Fruit fly (Drosophila melanogaster) whole organism, embryonic: ENCODE results near the gene lwr.

Source experiments
- B-H2 ChIP-seq: fragments of 200-800 bp; sonication (Bioruptor generic); optimal IDR thresholded peaks from 2 replicates; lab custom pipeline; 2018; ENCODE audit warnings: missing biosample characterization, mild to moderate bottlenecking, missing genetic modification characterization
- Blimp-1 ChIP-seq: fragments of 200-800 bp; sonication (Bioruptor generic); optimal IDR thresholded peaks from 3 replicates; lab custom pipeline; 2018; ENCODE audit warnings: missing biosample characterization, missing genetic modification characterization, mild to moderate bottlenecking, moderate library complexity, missing genetic modification reagents
- CG1024 ChIP-seq: fragments of 200-800 bp; sonication (Bioruptor generic); IDR thresholded peaks from 2 replicates; pipeline ENCODE4 v1.3.6; 2022; ENCODE audit warnings: missing biosample characterization, missing genetic modification characterization
- CG11696 ChIP-seq: fragments of 200-800 bp; sonication (Bioruptor generic); IDR thresholded peaks from 2 replicates; pipeline ENCODE4 v1.3.6; 2022; ENCODE audit warnings: missing biosample characterization, missing genetic modification characterization
- CG12391 ChIP-seq: fragments of 200-800 bp; sonication (Bioruptor generic); optimal IDR thresholded peaks from 3 replicates; lab custom pipeline; 2018; ENCODE audit warnings: missing biosample characterization, mild to moderate bottlenecking, missing genetic modification characterization, moderate library complexity
- CG15479 ChIP-seq: fragments of 200-800 bp; sonication (Bioruptor generic); optimal IDR thresholded peaks from 3 replicates; lab custom pipeline; 2019; ENCODE audit warnings: missing biosample characterization, mild to moderate bottlenecking, missing genetic modification characterization, moderate library complexity
- CG17802 ChIP-seq: fragments of 200-800 bp; sonication (Bioruptor generic); optimal IDR thresholded peaks from 2 replicates; lab custom pipeline; 2018; ENCODE audit warnings: missing biosample characterization, mild to moderate bottlenecking, missing genetic modification characterization, moderate library complexity
- CG18476 ChIP-seq: fragments of 200-800 bp; sonication (Bioruptor generic); optimal IDR thresholded peaks from 2 replicates; lab custom pipeline; 2016; ENCODE audit warnings: missing biosample characterization, mild to moderate bottlenecking, missing genetic modification characterization
- CG18764 ChIP-seq: fragments of 200-800 bp; sonication (Bioruptor generic); optimal IDR thresholded peaks from 3 replicates; lab custom pipeline; 2016; ENCODE audit warnings: missing biosample characterization, missing genetic modification characterization
- CG32532 ChIP-seq: fragments of 200-800 bp; sonication (Bioruptor generic); IDR thresholded peaks from 2 replicates; pipeline ENCODE4 v1.3.6; 2022; ENCODE audit warnings: missing biosample characterization, missing genetic modification characterization
- CG33213 ChIP-seq: fragments of 200-800 bp; sonication (Bioruptor generic); optimal IDR thresholded peaks from 3 replicates; lab custom pipeline; 2016; ENCODE audit warnings: missing biosample characterization, missing genetic modification characterization
- CG6254 ChIP-seq: fragments of 200-800 bp; sonication (Bioruptor generic); optimal IDR thresholded peaks from 3 replicates; lab custom pipeline; 2017; ENCODE audit warnings: mild to moderate bottlenecking, missing biosample characterization, missing genetic modification reagents, missing genetic modification characterization
- CG6689 ChIP-seq: fragments of 200-800 bp; sonication (Bioruptor generic); IDR thresholded peaks from 2 replicates; pipeline ENCODE4 v1.3.6; 2022; ENCODE audit warnings: missing biosample characterization, missing genetic modification characterization
- CG7271 ChIP-seq: fragments of 200-800 bp; sonication (Bioruptor generic); optimal IDR thresholded peaks from 2 replicates; lab custom pipeline; 2018; ENCODE audit warnings: missing biosample characterization, mild to moderate bottlenecking, missing genetic modification characterization, moderate library complexity
- CG8359 ChIP-seq: fragments of 200-800 bp; sonication (Bioruptor generic); optimal IDR thresholded peaks from 2 replicates; lab custom pipeline; 2017; ENCODE audit warnings: missing biosample characterization, mild to moderate bottlenecking, missing genetic modification characterization, borderline replicate concordance
- CG9797 ChIP-seq: fragments of 200-800 bp; sonication (Bioruptor generic); optimal IDR thresholded peaks from 3 replicates; lab custom pipeline; 2018; ENCODE audit warnings: missing biosample characterization, mild to moderate bottlenecking, missing genetic modification characterization
- D19A ChIP-seq: fragments of 200-800 bp; optimal IDR thresholded peaks from 3 replicates; lab custom pipeline; 2019; ENCODE audit warnings: missing biosample characterization, mild to moderate bottlenecking, missing genetic modification characterization, moderate library complexity
- Fer1 ChIP-seq: fragments of 200-800 bp; sonication (Bioruptor generic); optimal IDR thresholded peaks from 2 replicates; lab custom pipeline; 2017; ENCODE audit warnings: missing biosample characterization, mild to moderate bottlenecking, missing genetic modification characterization
- Gsc ChIP-seq: fragments of 200-800 bp; sonication (Bioruptor generic); IDR thresholded peaks from 2 replicates; pipeline ENCODE4 v1.3.6; 2022; ENCODE audit warnings: missing biosample characterization, missing genetic modification characterization
- Med ChIP-seq: fragments of 200-800 bp; sonication (Bioruptor generic); peaks from one replicate; lab custom pipeline; 2016; ENCODE audit warnings: missing biosample characterization, missing genetic modification characterization, mild to moderate bottlenecking, inconsistent platforms, moderate library complexity
- Side ChIP-seq: fragments of 200-800 bp; sonication (Bioruptor generic); optimal IDR thresholded peaks from 2 replicates; lab custom pipeline; 2016; ENCODE audit warnings: missing biosample characterization, missing genetic modification characterization
- YL-1 ChIP-seq: fragments of 200-800 bp; sonication (Bioruptor generic); optimal IDR thresholded peaks from 3 replicates; lab custom pipeline; 2017; ENCODE audit warnings: missing biosample characterization, mild to moderate bottlenecking, missing genetic modification characterization
- bab2 ChIP-seq: fragments of 200-800 bp; sonication (Bioruptor generic); optimal IDR thresholded peaks from 2 replicates; lab custom pipeline; 2016; ENCODE audit warnings: missing biosample characterization, missing genetic modification characterization
- bigmax ChIP-seq: fragments of 200-800 bp; sonication (Bioruptor generic); optimal IDR thresholded peaks from 2 replicates; lab custom pipeline; 2018; ENCODE audit warnings: missing biosample characterization, mild to moderate bottlenecking, missing genetic modification characterization
- cad ChIP-seq: fragments of >200 bp; optimal IDR thresholded peaks from 2 replicates; lab custom pipeline; 2017; ENCODE audit warnings: missing biosample characterization, missing genetic modification characterization
- cg ChIP-seq: fragments of 200-800 bp; sonication (Bioruptor generic); optimal IDR thresholded peaks from 3 replicates; lab custom pipeline; 2019; ENCODE audit warnings: missing biosample characterization, mild to moderate bottlenecking, missing genetic modification characterization, moderate library complexity
- ci ChIP-seq: fragments of 200-800 bp; sonication (Bioruptor generic); IDR thresholded peaks from 3 replicates; pipeline ENCODE4 v1.3.6; 2022; ENCODE audit warnings: missing biosample characterization, missing genetic modification characterization
- dysf ChIP-seq: fragments of 200-800 bp; sonication (Bioruptor generic); IDR thresholded peaks from 3 replicates; pipeline ENCODE4 v1.3.6; 2022; ENCODE audit warnings: missing biosample characterization, missing genetic modification characterization
- fru ChIP-seq: fragments of >200 bp; optimal IDR thresholded peaks from 2 replicates; lab custom pipeline; 2017
- fu2 ChIP-seq: fragments of 200-800 bp; sonication (Bioruptor generic); optimal IDR thresholded peaks from 2 replicates; lab custom pipeline; 2016; ENCODE audit warnings: missing biosample characterization, missing genetic modification characterization
- grn ChIP-seq: fragments of 200-800 bp; sonication (Bioruptor generic); optimal IDR thresholded peaks from 3 replicates; lab custom pipeline; 2017; ENCODE audit warnings: missing biosample characterization, missing genetic modification characterization
- ham ChIP-seq: fragments of 200-800 bp; sonication (Bioruptor generic); IDR thresholded peaks from 2 replicates; pipeline ENCODE4 v1.3.6; 2022; ENCODE audit warnings: missing biosample characterization, missing genetic modification characterization
- hbn ChIP-seq: fragments of 200-800 bp; sonication (Bioruptor generic); IDR thresholded peaks from 2 replicates; pipeline ENCODE4 v1.3.6; 2022; ENCODE audit warnings: missing biosample characterization, missing genetic modification characterization; ENCODE audit not compliant: partially characterized antibody
- her ChIP-seq: fragments of 200-800 bp; sonication (Bioruptor generic); optimal IDR thresholded peaks from 2 replicates; lab custom pipeline; 2016; ENCODE audit warnings: missing biosample characterization, missing genetic modification characterization
- lilli ChIP-seq: fragments of 200-800 bp; sonication (Bioruptor generic); optimal IDR thresholded peaks from 3 replicates; lab custom pipeline; 2016; ENCODE audit warnings: missing biosample characterization, missing genetic modification characterization
- odd ChIP-seq: fragments of 200-800 bp; sonication (Bioruptor generic); optimal IDR thresholded peaks from 2 replicates; lab custom pipeline; 2017; ENCODE audit warnings: missing biosample characterization, mild to moderate bottlenecking, missing genetic modification characterization
- pb ChIP-seq: fragments of 200-800 bp; sonication (Bioruptor generic); optimal IDR thresholded peaks from 3 replicates; lab custom pipeline; 2016; ENCODE audit warnings: missing biosample characterization, missing genetic modification characterization
- pnt ChIP-seq: fragments of 200-800 bp; sonication (Bioruptor generic); optimal IDR thresholded peaks from 3 replicates; lab custom pipeline; 2016; ENCODE audit warnings: missing biosample characterization, missing genetic modification characterization
- tgo ChIP-seq: fragments of 200-800 bp; sonication (Bioruptor generic); IDR thresholded peaks from 3 replicates; pipeline ENCODE4 v1.3.6; 2022; ENCODE audit warnings: missing biosample characterization, missing genetic modification characterization
- tll ChIP-seq, 2 experiments: fragments of 200-800 bp in 1 of 2; fragments of >200 bp in 1 of 2; sonication (Bioruptor generic) in 1 of 2; optimal IDR thresholded peaks; 2 replicates each; lab custom pipeline; 2017 to 2019; ENCODE audit warnings: missing biosample characterization in 2 of 2, missing genetic modification characterization in 2 of 2, mild to moderate bottlenecking in 1 of 2, moderate library complexity in 1 of 2
- tna ChIP-seq: fragments of 200-800 bp; sonication (Bioruptor generic); IDR thresholded peaks from 2 replicates; pipeline ENCODE4 v1.3.6; 2022; ENCODE audit warnings: missing biosample characterization, missing genetic modification characterization; ENCODE audit not compliant: partially characterized antibody
- trh ChIP-seq: fragments of 200-800 bp; sonication (Bioruptor generic); optimal IDR thresholded peaks from 2 replicates; lab custom pipeline; 2016; ENCODE audit warnings: missing biosample characterization, missing genetic modification characterization
- wdn ChIP-seq: fragments of 200-800 bp; sonication (Bioruptor generic); IDR thresholded peaks from 2 replicates; pipeline ENCODE4 v1.3.6; 2022; ENCODE audit warnings: missing biosample characterization, missing genetic modification characterization
- zen ChIP-seq: fragments of 200-800 bp; sonication (Bioruptor generic); optimal IDR thresholded peaks from 3 replicates; lab custom pipeline; 2018; ENCODE audit warnings: missing biosample characterization, mild to moderate bottlenecking, missing genetic modification characterization, moderate library complexity
- zfh2 ChIP-seq: fragments of 200-800 bp; sonication (Bioruptor generic); optimal IDR thresholded peaks from 2 replicates; lab custom pipeline; 2016; ENCODE audit warnings: missing biosample characterization, missing genetic modification characterization

The lwr gene

DNA sequence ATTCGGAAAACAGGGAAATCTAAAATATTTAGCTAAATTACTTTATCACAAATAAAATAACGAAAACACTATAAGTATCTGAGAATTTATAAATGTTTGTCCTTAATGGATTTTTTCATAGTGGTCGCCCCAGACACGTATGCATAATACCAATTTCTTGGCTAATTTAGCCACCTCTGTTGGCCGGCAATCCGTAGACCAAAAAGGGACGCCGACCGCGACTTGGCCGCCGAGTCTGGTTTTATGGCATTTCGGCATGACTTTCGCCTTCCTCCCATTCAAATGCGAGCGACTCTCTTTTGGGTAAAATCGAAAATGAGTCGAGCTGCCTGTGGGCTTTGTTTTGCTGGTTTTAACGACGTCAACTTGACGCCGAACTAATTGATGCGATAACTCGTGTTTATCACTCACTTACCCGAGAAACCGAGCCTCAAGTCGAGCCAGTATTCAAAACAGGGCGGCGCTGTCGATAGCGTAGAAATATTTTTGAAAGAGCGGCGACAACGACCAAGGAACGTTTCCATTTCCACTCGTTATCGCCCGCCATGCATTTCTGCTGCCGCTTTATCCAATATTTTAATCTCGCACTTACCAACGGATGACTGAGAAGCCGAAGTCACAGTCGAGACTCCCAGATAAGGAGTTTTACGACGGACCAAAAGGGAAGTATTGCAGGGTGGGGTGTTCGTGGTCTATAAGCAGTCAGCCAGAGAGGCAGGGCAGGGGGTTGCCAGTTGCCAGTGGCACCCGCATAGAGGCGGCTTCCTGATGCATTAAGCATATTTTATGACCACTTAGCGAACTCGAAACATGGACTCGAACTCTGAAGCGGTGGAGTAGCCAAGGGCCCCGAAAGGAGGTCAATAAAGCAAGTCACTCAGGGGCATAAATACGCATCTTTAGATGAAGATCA is 23.1 kb downstream of the lwr start (continued):
- TF ChIP-seq Fer1 (no peak), CG7271 (tag; lab: Kevin White, UChicago) (no peak), Med (peak; percentile 59), Blimp-1 (GFP tag; lab: Kevin White, UChicago) (peak; percentile 26), Gsc (GFP tag; lab: Robert Waterston, UW) (no peak), odd (GFP tag; lab: Kevin White, UChicago) (peak; percentile 30)

dm6 chr2L:518620-518913 is 23.8 kb downstream of the lwr start:
- TF ChIP-seq CG9797 (no peak), zfh2 (GFP tag; lab: Kevin White, UChicago) (no peak), pb (GFP tag; lab: Kevin White, UChicago) (no peak), CG12391 (tag; lab: Kevin White, UChicago) (no peak), grn (GFP tag; lab: Kevin White, UChicago) (no peak), zen (tag; lab: Kevin White, UChicago) (peak; percentile 90), CG15479 (GFP tag; lab: Kevin White, UChicago) (peak; percentile 86), lilli (GFP tag; lab: Kevin White, UChicago) (no peak)

DNA sequence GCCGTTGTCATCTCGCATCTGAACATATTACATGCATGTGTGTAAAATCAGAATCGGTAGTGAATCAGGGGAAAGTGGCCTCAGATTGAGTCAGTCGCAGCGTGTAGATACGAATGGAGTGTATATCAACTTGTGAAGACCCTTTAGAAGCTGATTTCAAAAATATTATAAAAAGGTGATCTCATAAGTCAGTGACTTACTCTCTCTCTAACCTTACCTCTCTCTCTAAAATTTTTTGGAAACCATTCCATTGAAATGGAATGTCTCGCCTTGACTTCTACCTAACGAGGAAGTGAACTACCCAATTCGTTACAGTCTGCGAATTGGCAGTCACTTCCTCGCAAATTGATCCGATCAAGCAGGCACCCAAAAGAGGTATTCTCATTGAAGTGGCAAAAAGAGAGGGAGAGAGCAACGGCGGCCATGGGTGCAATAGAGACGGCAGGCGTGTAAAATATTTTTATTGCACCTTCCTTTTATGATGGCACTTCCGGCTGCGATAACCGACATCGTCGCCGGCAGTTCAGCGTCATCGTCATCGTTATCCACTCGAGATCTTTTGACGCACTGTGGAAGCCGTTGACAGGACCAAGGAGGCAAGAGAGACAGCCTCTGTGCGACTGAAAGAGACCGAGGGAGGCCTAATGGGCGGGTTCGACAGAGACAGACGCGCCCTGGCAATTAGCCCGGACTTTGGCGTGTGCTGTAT is 24.3 kb downstream of the lwr start:
- TF ChIP-seq ham (GFP tag; lab: Robert Waterston, UW) (no peak), pnt (GFP tag; lab: Kevin White, UChicago) (no peak), fu2 (no peak), CG7271 (tag; lab: Kevin White, UChicago) (peak; percentile 77), fru (lab: Kevin White, UChicago) (no peak), cg (GFP tag; lab: Kevin White, UChicago) (no peak), tll (GFP tag; optimal IDR thresholded peaks at IDR 0.05; lab: Kevin White, UChicago) (peak in 1 of 2 experiments; percentile 93), CG6689 (GFP tag; lab: Robert Waterston, UW) (no peak), tgo (no peak), dysf (0 out of 3 replicates have a peak, but pooled peaks have one; percentile 7), CG8359 (GFP tag; lab: Kevin White, UChicago) (no peak), Side (no peak), CG11696 (no peak), CG6254 (no peak), bigmax (GFP tag; lab: Kevin White, UChicago) (no peak), CG18476 (GFP tag; lab: Kevin White, UChicago) (no peak), B-H2 (no peak), ci (no peak), tna (no peak), CG17802 (tag; lab: Kevin White, UChicago) (no peak), CG18764 (GFP tag; lab: Kevin White, UChicago) (no peak), wdn (no peak), CG32532 (GFP tag; lab: Robert Waterston, UW) (no peak), D19A (peak; percentile 56), CG1024 (GFP tag; lab: Robert Waterston, UW) (no peak), cad (GFP tag; lab: Kevin White, UChicago) (peak; percentile 99), hbn (GFP tag; lab: Robert Waterston, UW) (no peak), bab2 (no peak), YL-1 (GFP tag; lab: Kevin White, UChicago) (no peak), zfh2 (GFP tag; lab: Kevin White, UChicago) (no peak), her (GFP tag; lab: Kevin White, UChicago) (no peak), Blimp-1 (GFP tag; lab: Kevin White, UChicago) (no peak), grn (GFP tag; lab: Kevin White, UChicago) (peak; percentile 25), CG33213 (GFP tag; lab: Kevin White, UChicago) (no peak), trh (GFP tag; lab: Kevin White, UChicago) (no peak)
